Worm (Caenorhabditis elegans): ENCODE measurements around the gene F31F4.11.

The F31F4.11 gene

ce11 chrV:692720-693422 is 28.6 kb upstream of the F31F4.11 start, which contains the start of gene srx-4:
srx-4 (minus strand) TSS chrV:692770.
- TF ChIP-seq ZK546.5 (tag; optimal IDR thresholded peaks at IDR 0.05) = no peak
- TF ChIP-seq nhr-43 (tag; optimal IDR thresholded peaks at IDR 0.05; ENCODE audit: poor library complexity, severe bottlenecking) = no peak
- TF ChIP-seq mml-1 (tag; optimal IDR thresholded peaks at IDR 0.05) = no peak
- TF ChIP-seq eor-1 (tag; optimal IDR thresholded peaks at IDR 0.05) = no peak
- no peak for TF ChIP-seq nhr-11 (tag; optimal IDR thresholded peaks at IDR 0.05)
- TF ChIP-seq skn-1 (tag; optimal IDR thresholded peaks at IDR 0.05) = no peak
- no peak for TF ChIP-seq snpc-4 (tag; optimal IDR thresholded peaks at IDR 0.05)
- no peak for TF ChIP-seq ceh-28 (tag; optimal IDR thresholded peaks at IDR 0.05)
- no peak for TF ChIP-seq lsy-12 (tag; optimal IDR thresholded peaks at IDR 0.05)
- TF ChIP-seq nfya-1 (tag; optimal IDR thresholded peaks at IDR 0.05; ENCODE audit: insufficient read depth) = no peak
- TF ChIP-seq tbx-2 (tag; optimal IDR thresholded peaks at IDR 0.05) = no peak
- TF ChIP-seq daf-12 (tag; optimal IDR thresholded peaks at IDR 0.05) = no peak
- no peak for TF ChIP-seq nhr-12 (tag; optimal IDR thresholded peaks at IDR 0.05)
- TF ChIP-seq fkh-10 (GFP tag; optimal IDR thresholded peaks at IDR 0.05) = no peak
- no peak for TF ChIP-seq pqm-1 (tag; optimal IDR thresholded peaks at IDR 0.05)
- no peak for TF ChIP-seq mdl-1 (tag; optimal IDR thresholded peaks at IDR 0.05)
- no peak for TF ChIP-seq nhr-76 (tag; optimal IDR thresholded peaks at IDR 0.05)
- no peak for TF ChIP-seq ama-1 (optimal IDR thresholded peaks at IDR 0.05)
- no peak for TF ChIP-seq nhr-237 (tag; optimal IDR thresholded peaks at IDR 0.05)
- no peak for TF ChIP-seq ceh-9 (tag; optimal IDR thresholded peaks at IDR 0.05)

- TF ChIP-seq aly-2 (tag; optimal IDR thresholded peaks at IDR 0.05) = no peak
- no peak for TF ChIP-seq hmg-11 (tag; optimal IDR thresholded peaks at IDR 0.05)
- no peak for TF ChIP-seq eor-1 (tag; optimal IDR thresholded peaks at IDR 0.05)
- no peak for TF ChIP-seq nfya-1 (tag; optimal IDR thresholded peaks at IDR 0.05; ENCODE audit: insufficient read depth)
- no peak for TF ChIP-seq nhr-25 (tag; optimal IDR thresholded peaks at IDR 0.05)
- TF ChIP-seq ztf-4 (tag; optimal IDR thresholded peaks at IDR 0.05) = no peak
- no peak for TF ChIP-seq nhr-77 (tag; optimal IDR thresholded peaks at IDR 0.05)
- TF ChIP-seq zag-1 (tag; optimal IDR thresholded peaks at IDR 0.05) = no peak
- no peak for TF ChIP-seq nhr-11 (tag; optimal IDR thresholded peaks at IDR 0.05)
- TF ChIP-seq ceh-16 (tag; optimal IDR thresholded peaks at IDR 0.05) = no peak
- no peak for TF ChIP-seq ceh-28 (tag; optimal IDR thresholded peaks at IDR 0.05)
- TF ChIP-seq ceh-9 (tag; optimal IDR thresholded peaks at IDR 0.05) = no peak
- TF ChIP-seq mdl-1 (tag; optimal IDR thresholded peaks at IDR 0.05) = no peak
- TF ChIP-seq elt-1 (tag; optimal IDR thresholded peaks at IDR 0.05) = no peak
- no peak for TF ChIP-seq R02D3.7 (tag; optimal IDR thresholded peaks at IDR 0.05)
- no peak for TF ChIP-seq nhr-23 (tag; optimal IDR thresholded peaks at IDR 0.05)
Measured at ce11 chrV:689538-689937, 25.3 kb upstream of the F31F4.11 start.

ce11 chrV:687384-687783 is 23.1 kb upstream of the F31F4.11 start, which contains the start of gene H25P19.1:
H25P19.1 (plus strand) TSS chrV:687684.
- TF ChIP-seq elt-1 (tag; optimal IDR thresholded peaks at IDR 0.05) = no peak

- TF ChIP-seq nhr-237 (tag; optimal IDR thresholded peaks at IDR 0.05) = no peak
- TF ChIP-seq elt-2 (tag; optimal IDR thresholded peaks at IDR 0.05) = peak; percentile 66
- no peak for TF ChIP-seq ztf-11 (tag; optimal IDR thresholded peaks at IDR 0.05)
- no peak for TF ChIP-seq hmg-11 (tag; optimal IDR thresholded peaks at IDR 0.05)
- TF ChIP-seq ztf-4 (tag; optimal IDR thresholded peaks at IDR 0.05) = no peak
- TF ChIP-seq pqm-1 (tag; optimal IDR thresholded peaks at IDR 0.05) = peak; percentile 44
Measured at ce11 chrV:683858-684257, 19.6 kb upstream of the F31F4.11 start, which contains the start of gene F31F4.1. F31F4.1 (plus strand) TSS chrV:684060.

- no peak for TF ChIP-seq ztf-4 (tag; optimal IDR thresholded peaks at IDR 0.05)
- no peak for TF ChIP-seq nhr-76 (tag; optimal IDR thresholded peaks at IDR 0.05)
- TF ChIP-seq mdl-1 (tag; optimal IDR thresholded peaks at IDR 0.05) = no peak
- TF ChIP-seq nfya-1 (tag; optimal IDR thresholded peaks at IDR 0.05; ENCODE audit: insufficient read depth) = no peak
- no peak for TF ChIP-seq fkh-2 (tag; optimal IDR thresholded peaks at IDR 0.05)
- TF ChIP-seq daf-12 (tag; optimal IDR thresholded peaks at IDR 0.05) = no peak
- no peak for TF ChIP-seq elt-3 (tag; optimal IDR thresholded peaks at IDR 0.05)
- TF ChIP-seq hmg-11 (tag; optimal IDR thresholded peaks at IDR 0.05) = no peak
- no peak for TF ChIP-seq nhr-12 (tag; optimal IDR thresholded peaks at IDR 0.05)
- no peak for TF ChIP-seq unc-39 (tag; optimal IDR thresholded peaks at IDR 0.05)
- TF ChIP-seq lin-15B (tag; optimal IDR thresholded peaks at IDR 0.05) = no peak
- TF ChIP-seq nhr-237 (tag; optimal IDR thresholded peaks at IDR 0.05) = no peak
- no peak for TF ChIP-seq ama-1 (optimal IDR thresholded peaks at IDR 0.05)
- no peak for TF ChIP-seq elt-2 (tag; optimal IDR thresholded peaks at IDR 0.05)
- no peak for TF ChIP-seq snpc-4 (tag; optimal IDR thresholded peaks at IDR 0.05)
- no peak for TF ChIP-seq mml-1 (tag; optimal IDR thresholded peaks at IDR 0.05)
- no peak for TF ChIP-seq egl-5 (tag; optimal IDR thresholded peaks at IDR 0.05)
- TF ChIP-seq aly-2 (tag; optimal IDR thresholded peaks at IDR 0.05) = no peak
Measured at ce11 chrV:682031-682430, 17.8 kb upstream of the F31F4.11 start, which contains the start of gene srx-23. srx-23 (plus strand) TSS chrV:682331.

All from whole organism, L3 larva.